Fruit fly (Drosophila melanogaster) whole organism, prepupa: ENCODE measurements around the gene CCT1.
A peak's percentile ranks its signal among the peaks of the same experiment; 100 is the strongest.

Experiments
- Blimp-1 ChIP-seq: fragments of 200-800 bp; sonication (Bioruptor generic); optimal IDR thresholded peaks from 3 replicates; lab custom pipeline; 2017; ENCODE audit warnings: missing biosample characterization, missing genetic modification characterization, mild to moderate bottlenecking, moderate library complexity, missing genetic modification reagents
- CG10631 ChIP-seq: fragments of 200-800 bp; sonication (Bioruptor generic); optimal IDR thresholded peaks from 2 replicates; lab custom pipeline; 2016; ENCODE audit warnings: missing biosample characterization, missing genetic modification characterization
- CG11294 ChIP-seq: fragments of 200-800 bp; sonication (Bioruptor generic); IDR thresholded peaks from 2 replicates; pipeline ENCODE4 v1.3.6; 2022; ENCODE audit warnings: missing biosample characterization, missing genetic modification characterization
- CG1621 ChIP-seq: fragments of 200-800 bp; sonication (Bioruptor generic); optimal IDR thresholded peaks from 3 replicates; lab custom pipeline; 2018; ENCODE audit warnings: missing biosample characterization, mild to moderate bottlenecking, missing genetic modification characterization
- CG3032 ChIP-seq: fragments of 200-800 bp; optimal IDR thresholded peaks from 2 replicates; lab custom pipeline; 2019; ENCODE audit warnings: missing biosample characterization, mild to moderate bottlenecking, missing genetic modification characterization, moderate library complexity
- CG31627 ChIP-seq: fragments of 200-800 bp; sonication (Bioruptor generic); optimal IDR thresholded peaks from 3 replicates; lab custom pipeline; 2016; ENCODE audit warnings: missing biosample characterization, missing genetic modification characterization
- CG32006 ChIP-seq: fragments of 200-800 bp; sonication (Bioruptor generic); optimal IDR thresholded peaks from 3 replicates; lab custom pipeline; 2017; ENCODE audit warnings: missing biosample characterization, mild to moderate bottlenecking, missing genetic modification characterization
- CG34406 ChIP-seq: fragments of 200-800 bp; sonication (Bioruptor generic); optimal IDR thresholded peaks from 3 replicates; lab custom pipeline; 2016; ENCODE audit warnings: missing biosample characterization, missing genetic modification characterization
- CG3919 ChIP-seq: fragments of 200-800 bp; sonication (Bioruptor generic); optimal IDR thresholded peaks from 3 replicates; lab custom pipeline; 2016; ENCODE audit warnings: missing biosample characterization, missing genetic modification characterization
- CG6276 ChIP-seq: fragments of 200-800 bp; sonication (Bioruptor generic); optimal IDR thresholded peaks from 2 replicates; lab custom pipeline; 2017; ENCODE audit warnings: missing biosample characterization, mild to moderate bottlenecking, missing genetic modification characterization
- CG6792 ChIP-seq: fragments of 200-800 bp; sonication (Bioruptor generic); optimal IDR thresholded peaks from 3 replicates; lab custom pipeline; 2016; ENCODE audit warnings: missing biosample characterization, missing genetic modification characterization
- CG6808 ChIP-seq: fragments of 200-800 bp; sonication (Bioruptor generic); optimal IDR thresholded peaks from 3 replicates; lab custom pipeline; 2017; ENCODE audit warnings: missing biosample characterization, missing genetic modification characterization, mild to moderate bottlenecking, moderate library complexity, missing genetic modification reagents
- CG6854 ChIP-seq: fragments of 200-800 bp; sonication (Bioruptor generic); optimal IDR thresholded peaks from 2 replicates; lab custom pipeline; 2017; ENCODE audit warnings: missing biosample characterization, mild to moderate bottlenecking, missing genetic modification characterization
- CG8319 ChIP-seq: fragments of 200-800 bp; sonication (Bioruptor generic); optimal IDR thresholded peaks from 3 replicates; lab custom pipeline; 2016; ENCODE audit warnings: missing biosample characterization, missing genetic modification characterization
- CG9139 ChIP-seq: fragments of 200-800 bp; sonication (Bioruptor generic); optimal IDR thresholded peaks from 3 replicates; lab custom pipeline; 2017; ENCODE audit warnings: missing biosample characterization, mild to moderate bottlenecking, missing genetic modification characterization
- Eip75B ChIP-seq: fragments of 200-800 bp; sonication (Bioruptor generic); optimal IDR thresholded peaks from 3 replicates; lab custom pipeline; 2016; ENCODE audit warnings: missing biosample characterization, missing genetic modification characterization
- Eip78C ChIP-seq: fragments of 200-800 bp; sonication (Bioruptor generic); peaks from one replicate; lab custom pipeline; 2016; ENCODE audit warnings: missing biosample characterization, missing genetic modification characterization
- Eip93F ChIP-seq: fragments of 200-800 bp; sonication (Bioruptor generic); optimal IDR thresholded peaks from 2 replicates; lab custom pipeline; 2016; ENCODE audit warnings: missing biosample characterization, mild to moderate bottlenecking, missing genetic modification characterization
- Hr4 ChIP-seq: fragments of 200-800 bp; sonication (Bioruptor generic); optimal IDR thresholded peaks from 3 replicates; lab custom pipeline; 2016; ENCODE audit warnings: missing biosample characterization, missing genetic modification characterization
- Lpt ChIP-seq: fragments of 200-800 bp; sonication (Bioruptor generic); optimal IDR thresholded peaks from 3 replicates; lab custom pipeline; 2016; ENCODE audit warnings: missing biosample characterization, missing genetic modification characterization
- Sox102F ChIP-seq: fragments of 200-800 bp; sonication (Bioruptor generic); optimal IDR thresholded peaks from 2 replicates; lab custom pipeline; 2016; ENCODE audit warnings: missing biosample characterization, mild to moderate bottlenecking, missing genetic modification characterization
- Sox15 ChIP-seq: fragments of 200-800 bp; sonication (Bioruptor generic); optimal IDR thresholded peaks from 3 replicates; lab custom pipeline; 2016; ENCODE audit warnings: missing biosample characterization, missing genetic modification characterization
- achi ChIP-seq: fragments of 200-800 bp; sonication (Bioruptor generic); optimal IDR thresholded peaks from 3 replicates; lab custom pipeline; 2016; ENCODE audit warnings: missing biosample characterization, missing genetic modification characterization
- acj6 ChIP-seq: fragments of 200-800 bp; sonication (Bioruptor generic); optimal IDR thresholded peaks from 3 replicates; lab custom pipeline; 2016; ENCODE audit warnings: missing biosample characterization, missing genetic modification characterization
- dsx ChIP-seq: fragments of 200-800 bp; optimal IDR thresholded peaks from 3 replicates; lab custom pipeline; 2019; ENCODE audit warnings: missing biosample characterization, mild to moderate bottlenecking, missing genetic modification characterization, moderate library complexity; ENCODE audit not compliant: poor library complexity, severe bottlenecking
- eg ChIP-seq: fragments of 200-800 bp; sonication (Bioruptor generic); IDR thresholded peaks from 3 replicates; pipeline ENCODE4 v1.3.6; 2022; ENCODE audit warnings: missing biosample characterization, missing genetic modification characterization
- esn ChIP-seq: fragments of 200-800 bp; sonication (Bioruptor generic); optimal IDR thresholded peaks from 2 replicates; lab custom pipeline; 2016; ENCODE audit warnings: missing biosample characterization, mild to moderate bottlenecking, missing genetic modification characterization, moderate library complexity
- fd59A ChIP-seq: fragments of 200-800 bp; sonication (Bioruptor generic); optimal IDR thresholded peaks from 2 replicates; lab custom pipeline; 2017; ENCODE audit warnings: missing biosample characterization, mild to moderate bottlenecking, missing genetic modification characterization, missing genetic modification reagents
- fkh ChIP-seq: fragments of 200-800 bp; sonication (Bioruptor generic); optimal IDR thresholded peaks from 3 replicates; lab custom pipeline; 2017; ENCODE audit warnings: missing biosample characterization, mild to moderate bottlenecking, missing genetic modification characterization, moderate library complexity
- lz ChIP-seq: fragments of 200-800 bp; sonication (Bioruptor generic); optimal IDR thresholded peaks from 3 replicates; lab custom pipeline; 2016; ENCODE audit warnings: missing biosample characterization, missing genetic modification characterization
- net ChIP-seq: fragments of 200-800 bp; sonication (Bioruptor generic); optimal IDR thresholded peaks from 3 replicates; lab custom pipeline; 2016; ENCODE audit warnings: missing biosample characterization, missing genetic modification characterization
- spab ChIP-seq: fragments of 200-800 bp; sonication (Bioruptor generic); optimal IDR thresholded peaks from 2 replicates; lab custom pipeline; 2017; ENCODE audit warnings: missing biosample characterization, mild to moderate bottlenecking, missing genetic modification characterization, missing genetic modification reagents
- ss ChIP-seq, 2 experiments: fragments of 200-800 bp; sonication (Bioruptor generic); optimal IDR thresholded peaks; 2 replicates in 1 of 2; 3 replicates in 1 of 2; lab custom pipeline; 2017 to 2018; ENCODE audit warnings: mild to moderate bottlenecking in 2 of 2, missing biosample characterization in 2 of 2, missing genetic modification characterization in 2 of 2, moderate library complexity in 1 of 2
- svp ChIP-seq: fragments of 200-800 bp; sonication (Bioruptor generic); peaks from one replicate; lab custom pipeline; 2016; ENCODE audit warnings: missing biosample characterization, missing genetic modification characterization

The CCT1 gene

dm6 chr3R:22491088-22491879 lies at the start of gene CCT1, which contains the start of gene tHMG1:
Gene CCT1, minus strand, starts transcription at chr3R:22491439.
Gene tHMG1, plus strand, starts transcription at chr3R:22491829.
- TF ChIP-seq Eip75B (GFP tag; lab: Kevin White, UChicago) (no peak), Eip78C (GFP tag; lab: Kevin White, UChicago) (no peak), Eip93F (GFP tag; lab: Kevin White, UChicago) (no peak), Hr4 (GFP tag; lab: Kevin White, UChicago) (no peak), CG34406 (GFP tag; lab: Kevin White, UChicago) (no peak), fkh (GFP tag; lab: Kevin White, UChicago) (no peak), CG6792 (GFP tag; lab: Kevin White, UChicago) (no peak), Lpt (no peak), fd59A (GFP tag; lab: Kevin White, UChicago) (no peak), CG3032 (peak; percentile 27), CG8319 (GFP tag; lab: Kevin White, UChicago) (no peak), CG31627 (GFP tag; lab: Kevin White, UChicago) (peak; percentile 13), esn (GFP tag; lab: Kevin White, UChicago) (peak; percentile 45), lz (GFP tag; lab: Kevin White, UChicago) (peak; percentile 15), CG32006 (GFP tag; lab: Kevin White, UChicago) (no peak), net (GFP tag; lab: Kevin White, UChicago) (no peak)

dm6 chr3R:22540686-22541085 lies 49.4 kb upstream of the CCT1 start:
- TF ChIP-seq Eip78C (GFP tag; lab: Kevin White, UChicago) (no peak), svp (GFP tag; lab: Kevin White, UChicago) (no peak), Sox102F (GFP tag; lab: Kevin White, UChicago) (no peak), ss (GFP tag; optimal IDR thresholded peaks at IDR 0.05; lab: Kevin White, UChicago) (no peak), CG11294 (GFP tag; lab: Robert Waterston, UW) (no peak), acj6 (GFP tag; lab: Kevin White, UChicago) (no peak), CG10631 (no peak), Eip93F (GFP tag; lab: Kevin White, UChicago) (no peak), net (GFP tag; lab: Kevin White, UChicago) (no peak), CG6276 (no peak), spab (GFP tag; lab: Kevin White, UChicago) (no peak), achi (no peak), Sox15 (GFP tag; lab: Kevin White, UChicago) (no peak)
- TF ChIP-seq, all 60 proteins: peak for 0

- no peak for TF ChIP-seq Blimp-1 (GFP tag; lab: Kevin White, UChicago)
- no peak for TF ChIP-seq achi
- peak; percentile 58 for TF ChIP-seq CG1621 (tag; lab: Kevin White, UChicago)
- peak; percentile 39 for TF ChIP-seq CG3919 (GFP tag; lab: Kevin White, UChicago)
- no peak for TF ChIP-seq fd59A (GFP tag; lab: Kevin White, UChicago)
- 0 out of 3 replicates have a peak, but pooled peaks have one; percentile 15 for TF ChIP-seq eg (GFP tag; lab: Robert Waterston, UW)
- peak; percentile 12 for TF ChIP-seq CG6854 (GFP tag; lab: Kevin White, UChicago)
- peak; percentile 24 for TF ChIP-seq Eip78C (GFP tag; lab: Kevin White, UChicago)
- TF ChIP-seq CG9139 (GFP tag; lab: Kevin White, UChicago) = peak; percentile 46
- peak; percentile 56 for TF ChIP-seq dsx
- peak; percentile 35 to 69 for TF ChIP-seq ss (GFP tag; optimal IDR thresholded peaks at IDR 0.05; lab: Kevin White, UChicago)
- TF ChIP-seq CG6808 (GFP tag; lab: Kevin White, UChicago) = peak; percentile 40
These were observed 48.5 kb upstream of the CCT1 start, which contains the start of gene CG5326 for dm6 chr3R:22539762-22540161. Gene CG5326, minus strand, starts transcription at chr3R:22539919.
